Worm (Caenorhabditis elegans) whole organism, early embryonic: ENCODE results near the gene ceh-92.

Experiments used
- B0310.2 ChIP-seq: sonication (generic microtip); optimal IDR thresholded peaks from 2 replicates; lab custom pipeline; 2016; ENCODE audit warnings: mild to moderate bottlenecking, missing genetic modification characterization, missing compliant biosample characterization
- F13C5.2 ChIP-seq: sonication (generic microtip); optimal IDR thresholded peaks from 2 replicates; lab custom pipeline; 2017; ENCODE audit warnings: mild to moderate bottlenecking, missing genetic modification characterization, inconsistent platforms, missing compliant biosample characterization
- aly-1 ChIP-seq: sonication (generic microtip); optimal IDR thresholded peaks from 2 replicates; lab custom pipeline; 2016; ENCODE audit warnings: missing genetic modification characterization, missing compliant biosample characterization
- ama-1 ChIP-seq: fragments of 150-350 bp; optimal IDR thresholded peaks from 2 replicates; lab custom pipeline; 2014
- ceh-13 ChIP-seq: fragments of 200-800 bp; sonication (Bioruptor generic); optimal IDR thresholded peaks from 2 replicates; lab custom pipeline; 2018; ENCODE audit warnings: mild to moderate bottlenecking, missing genetic modification characterization, missing compliant biosample characterization
- ceh-36 ChIP-seq: sonication (generic microtip); optimal IDR thresholded peaks from 2 replicates; lab custom pipeline; 2016; ENCODE audit warnings: missing genetic modification characterization, inconsistent platforms, missing compliant biosample characterization
- ets-7 ChIP-seq: sonication (generic microtip); optimal IDR thresholded peaks from 2 replicates; lab custom pipeline; 2016; ENCODE audit warnings: missing genotype, missing genetic modification characterization, missing compliant biosample characterization
- flt-1 ChIP-seq: fragments of 200-800 bp; sonication (Bioruptor generic); IDR thresholded peaks from 2 replicates; pipeline ENCODE4 v1.3.6; 2022; ENCODE audit warnings: missing genetic modification characterization, missing compliant biosample characterization
- hmbx-1 ChIP-seq: sonication (generic microtip); optimal IDR thresholded peaks from 2 replicates; lab custom pipeline; 2016; ENCODE audit warnings: mild to moderate bottlenecking, missing genetic modification characterization, missing compliant biosample characterization
- hmg-4 ChIP-seq: fragments of 200-800 bp; sonication (Bioruptor generic); optimal IDR thresholded peaks from 2 replicates; lab custom pipeline; 2018; ENCODE audit warnings: mild to moderate bottlenecking, missing genetic modification characterization, missing compliant biosample characterization
- hnd-1 ChIP-seq: sonication (generic microtip); optimal IDR thresholded peaks from 2 replicates; lab custom pipeline; 2016; ENCODE audit warnings: missing genetic modification characterization, missing compliant biosample characterization
- pes-1 ChIP-seq: fragments of 200-800 bp; sonication (Bioruptor generic); IDR thresholded peaks from 2 replicates; pipeline ENCODE4 v1.3.6; 2022; ENCODE audit warnings: missing genetic modification reagents, missing genetic modification characterization, missing compliant biosample characterization
- scrt-1 ChIP-seq: fragments of 200-800 bp; sonication (Bioruptor generic); IDR thresholded peaks from 2 replicates; pipeline ENCODE4 v1.3.6; 2022; ENCODE audit warnings: missing genetic modification characterization, missing compliant biosample characterization
- sea-1 ChIP-seq: fragments of 200-800 bp; sonication (Bioruptor generic); conservative IDR thresholded peaks from 2 replicates; pipeline ENCODE4 v1.3.6; 2022; ENCODE audit warnings: missing genetic modification characterization, missing compliant biosample characterization
- tbx-11 ChIP-seq: fragments of 200-800 bp; sonication (Bioruptor generic); IDR thresholded peaks from 2 replicates; pipeline ENCODE4 v1.3.6; 2022; ENCODE audit warnings: missing genetic modification characterization, missing compliant biosample characterization
- tbx-37 ChIP-seq: fragments of 200-800 bp; sonication (Bioruptor generic); conservative IDR thresholded peaks from 2 replicates; pipeline ENCODE4 v1.3.6; 2022; ENCODE audit warnings: missing genetic modification reagents, missing genetic modification characterization, missing compliant biosample characterization
- tra-4 ChIP-seq: sonication (generic microtip); optimal IDR thresholded peaks from 2 replicates; lab custom pipeline; 2017; ENCODE audit warnings: missing genetic modification characterization, missing compliant biosample characterization

The ceh-92 gene

ce11 chrIII:11627631-11628030 is 46.2 kb downstream of the ceh-92 start:
- no peak for TF ChIP-seq pes-1 (GFP tag; lab: Robert Waterston, UW)
- TF ChIP-seq hmg-4 = no peak
- no peak for TF ChIP-seq ama-1
- TF ChIP-seq flt-1 = no peak
- TF ChIP-seq ceh-36 (tag; lab: Kevin White, UChicago) = no peak
- no peak for TF ChIP-seq hnd-1 (tag; lab: Kevin White, UChicago)
- TF ChIP-seq ceh-13 = no peak
- no peak for TF ChIP-seq hmbx-1 (tag; lab: Kevin White, UChicago)
- TF ChIP-seq B0310.2 (tag; lab: Kevin White, UChicago) = no peak
- no peak for TF ChIP-seq tra-4 (tag; lab: Kevin White, UChicago)
- TF ChIP-seq sea-1 (GFP tag; lab: Robert Waterston, UW) = no peak
- no peak for TF ChIP-seq F13C5.2 (tag; lab: Kevin White, UChicago)
- TF ChIP-seq aly-1 = no peak
- no peak for TF ChIP-seq scrt-1 (GFP tag; lab: Robert Waterston, UW)
- no peak for TF ChIP-seq tbx-37
- no peak for TF ChIP-seq tbx-11 (GFP tag; lab: Robert Waterston, UW)
- TF ChIP-seq ets-7 = no peak

ce11 chrIII:11629354-11629753 is 48.0 kb downstream of the ceh-92 start, which contains the start of gene Y66A7A.7:
TSS of gene Y66A7A.7 (minus strand) at chrIII:11629454.
- no peak for TF ChIP-seq hnd-1 (tag; lab: Kevin White, UChicago)
- no peak for TF ChIP-seq tbx-37
- TF ChIP-seq tbx-11 (GFP tag; lab: Robert Waterston, UW) = no peak
- no peak for TF ChIP-seq ceh-13
- TF ChIP-seq flt-1 = no peak
- TF ChIP-seq aly-1 = no peak

ce11 chrIII:11631111-11631510 is 49.7 kb downstream of the ceh-92 start:
- no peak for TF ChIP-seq tra-4 (tag; lab: Kevin White, UChicago)
- TF ChIP-seq hmg-4 = no peak
- TF ChIP-seq pes-1 (GFP tag; lab: Robert Waterston, UW) = no peak

- no peak for TF ChIP-seq flt-1
- no peak for TF ChIP-seq B0310.2 (tag; lab: Kevin White, UChicago)
- no peak for TF ChIP-seq hmbx-1 (tag; lab: Kevin White, UChicago)
- TF ChIP-seq ceh-13 = no peak
- TF ChIP-seq ets-7 = no peak
- no peak for TF ChIP-seq sea-1 (GFP tag; lab: Robert Waterston, UW)
- TF ChIP-seq tra-4 (tag; lab: Kevin White, UChicago) = no peak
- TF ChIP-seq scrt-1 (GFP tag; lab: Robert Waterston, UW) = no peak
- TF ChIP-seq pes-1 (GFP tag; lab: Robert Waterston, UW) = no peak
- no peak for TF ChIP-seq ama-1
- no peak for TF ChIP-seq ceh-36 (tag; lab: Kevin White, UChicago)
These were observed 51.0 kb downstream of the ceh-92 start for ce11 chrIII:11632376-11632775.

- TF ChIP-seq hmbx-1 (tag; lab: Kevin White, UChicago) = no peak
- TF ChIP-seq ama-1 = no peak
- TF ChIP-seq tra-4 (tag; lab: Kevin White, UChicago) = no peak
- TF ChIP-seq scrt-1 (GFP tag; lab: Robert Waterston, UW) = no peak
- no peak for TF ChIP-seq ceh-13
- TF ChIP-seq hnd-1 (tag; lab: Kevin White, UChicago) = no peak
- TF ChIP-seq flt-1 = no peak
- TF ChIP-seq ets-7 = no peak
These were observed 52.0 kb downstream of the ceh-92 start for ce11 chrIII:11633444-11633843.

- TF ChIP-seq ceh-36 (tag; lab: Kevin White, UChicago) = peak; percentile 63
- TF ChIP-seq scrt-1 (GFP tag; lab: Robert Waterston, UW) = no peak
These were observed 53.6 kb downstream of the ceh-92 start for ce11 chrIII:11635000-11635399.

- TF ChIP-seq hnd-1 (tag; lab: Kevin White, UChicago) = no peak
- no peak for TF ChIP-seq ceh-36 (tag; lab: Kevin White, UChicago)
- no peak for TF ChIP-seq tra-4 (tag; lab: Kevin White, UChicago)
- no peak for TF ChIP-seq ama-1
- TF ChIP-seq F13C5.2 (tag; lab: Kevin White, UChicago) = no peak
- no peak for TF ChIP-seq sea-1 (GFP tag; lab: Robert Waterston, UW)
- no peak for TF ChIP-seq tbx-11 (GFP tag; lab: Robert Waterston, UW)
- no peak for TF ChIP-seq pes-1 (GFP tag; lab: Robert Waterston, UW)
- TF ChIP-seq B0310.2 (tag; lab: Kevin White, UChicago) = no peak
- no peak for TF ChIP-seq hmbx-1 (tag; lab: Kevin White, UChicago)
- no peak for TF ChIP-seq tbx-37
- TF ChIP-seq scrt-1 (GFP tag; lab: Robert Waterston, UW) = no peak
These were observed 55.3 kb downstream of the ceh-92 start, which contains the start of gene tbx-33 for ce11 chrIII:11636740-11637139. TSS of gene tbx-33 (minus strand) at chrIII:11636840.
